Worm (Caenorhabditis elegans) whole organism, young adult: Measurements from ENCODE around the gene F54D8.10.

Source experiments
- ZK185.1 ChIP-seq: sonication (generic microtip); optimal IDR thresholded peaks from 2 replicates; lab custom pipeline; 2016; ENCODE audit warnings: mild to moderate bottlenecking, missing genetic modification characterization, missing compliant biosample characterization; ENCODE audit not compliant: poor library complexity, severe bottlenecking
- atf-7 ChIP-seq: sonication (generic microtip); optimal IDR thresholded peaks from 2 replicates; lab custom pipeline; 2017; ENCODE audit warnings: mild to moderate bottlenecking, missing genetic modification characterization, missing compliant biosample characterization
- sdz-38 ChIP-seq: sonication (generic microtip); optimal IDR thresholded peaks from 2 replicates; lab custom pipeline; 2016; ENCODE audit warnings: missing genotype, missing genetic modification characterization, missing compliant biosample characterization
- snpc-3.4 ChIP-seq: sonication (generic microtip); optimal IDR thresholded peaks from 2 replicates; lab custom pipeline; 2017; ENCODE audit warnings: missing genetic modification characterization, mild to moderate bottlenecking, missing compliant biosample characterization, antibody characterized with exemption, moderate library complexity, missing genotype, missing genetic modification reagents
- snpc-4 ChIP-seq, 5 experiments: fragments of 150-350 bp in 1 of 5; sonication (generic microtip) in 4 of 5; optimal IDR thresholded peaks; 2 replicates each; lab custom pipeline; 2014 to 2018; ENCODE audit warnings: missing genetic modification characterization in 5 of 5, missing biosample characterization in 3 of 5, antibody characterized with exemption in 2 of 5, mild to moderate bottlenecking in 2 of 5, missing compliant biosample characterization in 2 of 5, missing genotype in 2 of 5, moderate library complexity in 2 of 5, missing genetic modification reagents in 1 of 5
- unc-62 ChIP-seq: fragments of 150-350 bp; optimal IDR thresholded peaks from 2 replicates; lab custom pipeline; 2014; ENCODE audit warnings: missing biosample characterization, missing genetic modification reagents, missing genetic modification characterization
- xnd-1 ChIP-seq: sonication (generic microtip); optimal IDR thresholded peaks from 2 replicates; lab custom pipeline; 2016; ENCODE audit warnings: missing genotype, missing genetic modification reagents, missing genetic modification characterization, missing compliant biosample characterization
- zfh-2 ChIP-seq: fragments of 200-800 bp; sonication (Bioruptor generic); conservative IDR thresholded peaks from 2 replicates; pipeline ENCODE4 v1.3.6; 2022; ENCODE audit warnings: missing genetic modification reagents, missing genetic modification characterization, missing compliant biosample characterization
- ztf-22 ChIP-seq: fragments of 200-800 bp; sonication (Bioruptor generic); optimal IDR thresholded peaks from 2 replicates; lab custom pipeline; 2018; ENCODE audit warnings: mild to moderate bottlenecking, missing genetic modification characterization, moderate library complexity, missing compliant biosample characterization

DNA sequence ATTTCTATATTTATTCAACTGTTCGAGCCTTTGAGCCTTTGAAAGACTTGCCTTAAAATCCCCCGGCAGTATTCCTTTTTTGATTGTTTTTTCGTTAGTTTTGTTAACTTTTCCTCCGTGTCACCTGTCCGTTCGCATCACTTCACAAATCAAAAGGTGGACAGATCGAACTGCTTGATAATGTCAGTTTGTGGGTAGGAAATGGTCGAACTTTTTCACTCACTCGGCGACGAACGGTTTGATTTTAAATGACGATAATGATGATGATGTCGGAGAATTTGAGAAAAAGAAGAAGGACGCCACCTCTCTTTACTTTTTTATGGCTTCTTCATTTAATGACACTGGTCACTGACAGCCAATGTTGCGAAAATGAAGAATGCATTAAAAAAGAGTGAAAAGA, 24.5 kb downstream of the F54D8.10 start:
- TF ChIP-seq snpc-3.4 (no peak), zfh-2 (GFP tag; lab: Robert Waterston, UW) (no peak), unc-62 (GFP tag; lab: Kevin White, UChicago) (no peak), xnd-1 (tag; lab: Kevin White, UChicago) (no peak), ZK185.1 (tag; lab: Kevin White, UChicago) (no peak), sdz-38 (tag; lab: Kevin White, UChicago) (no peak), atf-7 (tag; lab: Kevin White, UChicago) (no peak), snpc-4 (GFP tag; optimal IDR thresholded peaks at IDR 0.05; lab: Kevin White, UChicago) (no peak), snpc-4 (tag; optimal IDR thresholded peaks at IDR 0.05; lab: Kevin White, UChicago) (no peak), ztf-22 (no peak)
